Fruit fly (Drosophila melanogaster): Measurements from ENCODE around the gene CG14932.

The CG14932 gene

dm6 chr2L:11808702-11809583, 19.2 kb downstream of the CG14932 start, which contains the start of gene crol:
Gene crol (minus strand): TSS chr2L:11809438.
- TF ChIP-seq crol (GFP tag; IDR thresholded peaks at IDR 0.05): peak; percentile 100
- TF ChIP-seq zen2 (GFP tag; IDR thresholded peaks at IDR 0.05; ENCODE audit: partially characterized antibody): peak; percentile 85
- TF ChIP-seq mld (GFP tag; IDR thresholded peaks at IDR 0.05; ENCODE audit: partially characterized antibody): peak; percentile 63; the same call in 2 of the 3 replicates
- peak; percentile 57 for TF ChIP-seq CG14710 (tag; optimal IDR thresholded peaks at IDR 0.05)
- TF ChIP-seq CG13775 (GFP tag; optimal IDR thresholded peaks at IDR 0.05): peak; percentile 15
- no peak for TF ChIP-seq CG15073 (GFP tag; optimal IDR thresholded peaks at IDR 0.05)
- TF ChIP-seq dimm (GFP tag; IDR thresholded peaks at IDR 0.05): no peak
- peak; percentile 50 for TF ChIP-seq Drgx (GFP tag; IDR thresholded peaks at IDR 0.05)
- TF ChIP-seq CG2889 (GFP tag; IDR thresholded peaks at IDR 0.05): no peak
- TF ChIP-seq fu2 (GFP tag; optimal IDR thresholded peaks at IDR 0.05): no peak
- TF ChIP-seq Atf3 (GFP tag; optimal IDR thresholded peaks at IDR 0.05): no peak
- peak; percentile 35 for TF ChIP-seq unpg (GFP tag; optimal IDR thresholded peaks at IDR 0.05)
- TF ChIP-seq kni (GFP tag; optimal IDR thresholded peaks at IDR 0.05): peak; percentile 93
- TF ChIP-seq HLH4C (GFP tag; IDR thresholded peaks at IDR 0.05; ENCODE audit: partially characterized antibody): peak; percentile 80
- no peak for TF ChIP-seq Six4 (GFP tag; optimal IDR thresholded peaks at IDR 0.05)
- TF ChIP-seq CG17612 (GFP tag; IDR thresholded peaks at IDR 0.05): no peak
- TF ChIP-seq CG11093 (GFP tag; IDR thresholded peaks at IDR 0.05): no peak
- TF ChIP-seq Stat92E (GFP tag; optimal IDR thresholded peaks at IDR 0.05): no peak
- TF ChIP-seq Lim3 (GFP tag; IDR thresholded peaks at IDR 0.05): no peak
- TF ChIP-seq CG7745 (tag; optimal IDR thresholded peaks at IDR 0.05): no peak
- no peak for TF ChIP-seq ewg (GFP tag; optimal IDR thresholded peaks at IDR 0.05)
- TF ChIP-seq CG3726 (GFP tag; IDR thresholded peaks at IDR 0.05): no peak
- TF ChIP-seq tap (tag; optimal IDR thresholded peaks at IDR 0.05): peak; percentile 30
- TF ChIP-seq sd (tag; optimal IDR thresholded peaks at IDR 0.05): no peak
- no peak for TF ChIP-seq dpn (GFP tag; optimal IDR thresholded peaks at IDR 0.05)
- TF ChIP-seq schlank (tag; optimal IDR thresholded peaks at IDR 0.05): no peak
- TF ChIP-seq HLH3B (GFP tag; IDR thresholded peaks at IDR 0.05): 0 out of 2 replicates have a peak, but pooled peaks have one; percentile 25
- no peak for TF ChIP-seq CG17568 (GFP tag; optimal IDR thresholded peaks at IDR 0.05)
- TF ChIP-seq pnt (GFP tag; optimal IDR thresholded peaks at IDR 0.05): no peak
- TF ChIP-seq Neu2 (GFP tag; optimal IDR thresholded peaks at IDR 0.05; ENCODE audit: borderline replicate concordance): no peak
- peak; percentile 81 for TF ChIP-seq Ets97D (GFP tag; optimal IDR thresholded peaks at IDR 0.05)
- peak in 1 of 2 experiments; percentile 82 for TF ChIP-seq insv (GFP tag; optimal IDR thresholded peaks at IDR 0.05)
- no peak for TF ChIP-seq CG30431 (GFP tag; optimal IDR thresholded peaks at IDR 0.05)
- TF ChIP-seq Lhr (GFP tag; optimal IDR thresholded peaks at IDR 0.05): peak; percentile 83
- TF ChIP-seq salm (tag; optimal IDR thresholded peaks at IDR 0.05): no peak
- TF ChIP-seq CG1647 (GFP tag; optimal IDR thresholded peaks at IDR 0.05): no peak
- TF ChIP-seq CG10462 (GFP tag; optimal IDR thresholded peaks at IDR 0.05): no peak
- TF ChIP-seq Dip3 (GFP tag; optimal IDR thresholded peaks at IDR 0.05): no peak
- TF ChIP-seq CG3995 (GFP tag; optimal IDR thresholded peaks at IDR 0.05): no peak
- no peak for TF ChIP-seq CG4424 (GFP tag; optimal IDR thresholded peaks at IDR 0.05)
- no peak for TF ChIP-seq ab (GFP tag; optimal IDR thresholded peaks at IDR 0.05)
- no peak for TF ChIP-seq NC2α (GFP tag; optimal IDR thresholded peaks at IDR 0.05)
- no peak for TF ChIP-seq CrebB (tag; optimal IDR thresholded peaks at IDR 0.05)
- no peak for TF ChIP-seq CG10431 (GFP tag; optimal IDR thresholded peaks at IDR 0.05)
- peak; percentile 74 for TF ChIP-seq ato (GFP tag; IDR thresholded peaks at IDR 0.05; ENCODE audit: partially characterized antibody)
- no peak for TF ChIP-seq CG17186 (GFP tag; optimal IDR thresholded peaks at IDR 0.05)
- TF ChIP-seq pum (GFP tag; optimal IDR thresholded peaks at IDR 0.05): no peak
- TF ChIP-seq CTCF (GFP tag; optimal IDR thresholded peaks at IDR 0.05): peak; percentile 20
- no peak for TF ChIP-seq Myb (GFP tag; optimal IDR thresholded peaks at IDR 0.05)
- no peak for TF ChIP-seq CG8089 (GFP tag; optimal IDR thresholded peaks at IDR 0.05)

Data from whole organism, embryonic.